Fruit fly (Drosophila melanogaster) whole organism, embryonic: ENCODE measurements around the gene CG9328.

Source experiments
- BEAF-32 ChIP-seq: fragments of 200-800 bp; sonication (Bioruptor generic); optimal IDR thresholded peaks from 3 replicates; lab custom pipeline; 2017; ENCODE audit warnings: missing biosample characterization, missing genetic modification characterization, mild to moderate bottlenecking, moderate library complexity, missing genetic modification reagents
- CG10321 ChIP-seq: fragments of 200-800 bp; sonication (Bioruptor generic); IDR thresholded peaks from 2 replicates; pipeline ENCODE4 v1.3.6; 2022; ENCODE audit warnings: missing biosample characterization, missing genetic modification characterization
- CG10654 ChIP-seq: fragments of 200-800 bp; sonication (Bioruptor generic); optimal IDR thresholded peaks from 2 replicates; lab custom pipeline; 2016; ENCODE audit warnings: missing biosample characterization, missing genetic modification characterization
- CG11560 ChIP-seq: fragments of 200-800 bp; sonication (Bioruptor generic); IDR thresholded peaks from 3 replicates; pipeline ENCODE4 v1.3.6; 2022; ENCODE audit warnings: missing biosample characterization, missing genetic modification characterization
- CG11723 ChIP-seq: fragments of 200-800 bp; sonication (Bioruptor generic); optimal IDR thresholded peaks from 2 replicates; lab custom pipeline; 2017; ENCODE audit warnings: missing biosample characterization, mild to moderate bottlenecking, missing genetic modification characterization
- CG12219 ChIP-seq: fragments of 200-800 bp; sonication (Bioruptor generic); optimal IDR thresholded peaks from 3 replicates; lab custom pipeline; 2018; ENCODE audit warnings: missing biosample characterization, mild to moderate bottlenecking, missing genetic modification characterization
- CG1792 ChIP-seq: fragments of 200-800 bp; sonication (Bioruptor generic); optimal IDR thresholded peaks from 2 replicates; lab custom pipeline; 2016; ENCODE audit warnings: missing biosample characterization, missing genetic modification characterization
- CG18599 ChIP-seq: fragments of 200-800 bp; sonication (Bioruptor generic); optimal IDR thresholded peaks from 3 replicates; lab custom pipeline; 2017; ENCODE audit warnings: missing biosample characterization, missing genetic modification characterization, mild to moderate bottlenecking, moderate library complexity, missing genetic modification reagents
- CG3163 ChIP-seq: fragments of 200-800 bp; sonication (Bioruptor generic); optimal IDR thresholded peaks from 3 replicates; lab custom pipeline; 2016; ENCODE audit warnings: missing biosample characterization, missing genetic modification characterization
- CG4360 ChIP-seq: fragments of 200-800 bp; sonication (Bioruptor generic); IDR thresholded peaks from 2 replicates; pipeline ENCODE4 v1.3.6; 2022; ENCODE audit warnings: missing biosample characterization, missing genetic modification characterization
- CG4424 ChIP-seq: fragments of 200-800 bp; sonication (Bioruptor generic); optimal IDR thresholded peaks from 3 replicates; lab custom pipeline; 2016; ENCODE audit warnings: missing biosample characterization, missing genetic modification characterization
- CG4617 ChIP-seq: fragments of 200-800 bp; sonication (Bioruptor generic); optimal IDR thresholded peaks from 3 replicates; lab custom pipeline; 2016; ENCODE audit warnings: missing biosample characterization, missing genetic modification characterization, borderline replicate concordance
- CG6765 ChIP-seq: fragments of 200-800 bp; sonication (Bioruptor generic); optimal IDR thresholded peaks from 3 replicates; lab custom pipeline; 2017; ENCODE audit warnings: missing biosample characterization, mild to moderate bottlenecking, missing genetic modification characterization
- CG6854 ChIP-seq: fragments of 200-800 bp; sonication (Bioruptor generic); optimal IDR thresholded peaks from 3 replicates; lab custom pipeline; 2017; ENCODE audit warnings: missing biosample characterization, mild to moderate bottlenecking, missing genetic modification characterization
- CG7271 ChIP-seq: fragments of 200-800 bp; sonication (Bioruptor generic); optimal IDR thresholded peaks from 2 replicates; lab custom pipeline; 2018; ENCODE audit warnings: missing biosample characterization, mild to moderate bottlenecking, missing genetic modification characterization, moderate library complexity
- CG7556 ChIP-seq: fragments of 200-800 bp; sonication (Bioruptor generic); optimal IDR thresholded peaks from 2 replicates; lab custom pipeline; 2017; ENCODE audit warnings: missing biosample characterization, mild to moderate bottlenecking, missing genetic modification characterization
- CG7963 ChIP-seq: fragments of 200-800 bp; sonication (Bioruptor generic); IDR thresholded peaks from 3 replicates; pipeline ENCODE4 v1.3.6; 2022; ENCODE audit warnings: missing biosample characterization, missing genetic modification characterization; ENCODE audit not compliant: partially characterized antibody
- CG9876 ChIP-seq: fragments of 200-800 bp; sonication (Bioruptor generic); optimal IDR thresholded peaks from 2 replicates; lab custom pipeline; 2016; ENCODE audit warnings: missing biosample characterization, missing genetic modification characterization
- Dbx ChIP-seq: fragments of 200-800 bp; sonication (Bioruptor generic); IDR thresholded peaks from 3 replicates; pipeline ENCODE4 v1.3.6; 2022; ENCODE audit warnings: missing biosample characterization, missing genetic modification characterization
- Dp ChIP-seq: fragments of 200-800 bp; sonication (Bioruptor generic); optimal IDR thresholded peaks from 2 replicates; lab custom pipeline; 2018; ENCODE audit warnings: missing biosample characterization, mild to moderate bottlenecking, missing genetic modification characterization, moderate library complexity
- Drgx ChIP-seq: fragments of 200-800 bp; sonication (Bioruptor generic); IDR thresholded peaks from 2 replicates; pipeline ENCODE4 v1.3.6; 2022; ENCODE audit warnings: missing biosample characterization, missing genetic modification characterization
- Eip74EF ChIP-seq, 2 experiments: fragments of 200-800 bp in 1 of 2; fragments of >200 bp in 1 of 2; sonication (Bioruptor generic) in 1 of 2; optimal IDR thresholded peaks; 2 replicates each; lab custom pipeline; 2017 to 2019; ENCODE audit warnings: missing biosample characterization in 2 of 2, missing genetic modification characterization in 2 of 2, mild to moderate bottlenecking in 1 of 2, moderate library complexity in 1 of 2
- MESR4 ChIP-seq: fragments of 200-800 bp; sonication (Bioruptor generic); optimal IDR thresholded peaks from 2 replicates; lab custom pipeline; 2018; ENCODE audit warnings: missing biosample characterization, mild to moderate bottlenecking, missing genetic modification characterization, moderate library complexity
- Nf-YC ChIP-seq: fragments of 200-800 bp; optimal IDR thresholded peaks from 3 replicates; lab custom pipeline; 2019; ENCODE audit warnings: missing biosample characterization, mild to moderate bottlenecking, missing genetic modification characterization, moderate library complexity
- YL-1 ChIP-seq: fragments of 200-800 bp; sonication (Bioruptor generic); optimal IDR thresholded peaks from 3 replicates; lab custom pipeline; 2017; ENCODE audit warnings: missing biosample characterization, mild to moderate bottlenecking, missing genetic modification characterization
- aop ChIP-seq: fragments of 200-800 bp; sonication (Bioruptor generic); IDR thresholded peaks from 2 replicates; pipeline ENCODE4 v1.3.6; 2022; ENCODE audit warnings: missing biosample characterization, missing genetic modification characterization
- caup ChIP-seq: fragments of 200-800 bp; sonication (Bioruptor generic); optimal IDR thresholded peaks from 3 replicates; lab custom pipeline; 2017; ENCODE audit warnings: missing biosample characterization, mild to moderate bottlenecking, missing genetic modification characterization, moderate library complexity; ENCODE audit not compliant: severe bottlenecking
- croc ChIP-seq: fragments of 200-800 bp; sonication (Bioruptor generic); conservative IDR thresholded peaks from 3 replicates; pipeline ENCODE4 v1.3.6; 2022; ENCODE audit warnings: missing biosample characterization, missing genetic modification characterization
- crol ChIP-seq: fragments of 200-800 bp; sonication (Bioruptor generic); IDR thresholded peaks from 2 replicates; pipeline ENCODE4 v1.3.6; 2022; ENCODE audit warnings: missing biosample characterization, missing genetic modification characterization
- disco-r ChIP-seq: fragments of 200-800 bp; sonication (Bioruptor generic); optimal IDR thresholded peaks from 2 replicates; lab custom pipeline; 2016; ENCODE audit warnings: missing biosample characterization, missing genetic modification characterization
- ems ChIP-seq: fragments of 200-800 bp; sonication (Bioruptor generic); optimal IDR thresholded peaks from 3 replicates; lab custom pipeline; 2016; ENCODE audit warnings: missing biosample characterization, missing genetic modification characterization
- eyg ChIP-seq: fragments of 200-800 bp; sonication (Bioruptor generic); optimal IDR thresholded peaks from 3 replicates; lab custom pipeline; 2016; ENCODE audit warnings: missing biosample characterization, missing genetic modification characterization
- fd3F ChIP-seq: fragments of 200-800 bp; sonication (Bioruptor generic); optimal IDR thresholded peaks from 2 replicates; lab custom pipeline; 2018; ENCODE audit warnings: missing biosample characterization, mild to moderate bottlenecking, missing genetic modification characterization, moderate library complexity
- fd96Cb ChIP-seq: fragments of 200-800 bp; sonication (Bioruptor generic); optimal IDR thresholded peaks from 2 replicates; lab custom pipeline; 2018; ENCODE audit warnings: missing biosample characterization, mild to moderate bottlenecking, missing genetic modification characterization, moderate library complexity
- gce ChIP-seq: fragments of 200-800 bp; sonication (Bioruptor generic); IDR thresholded peaks from 3 replicates; pipeline ENCODE4 v1.3.6; 2022; ENCODE audit warnings: missing biosample characterization, missing genetic modification characterization
- ham ChIP-seq: fragments of 200-800 bp; sonication (Bioruptor generic); IDR thresholded peaks from 2 replicates; pipeline ENCODE4 v1.3.6; 2022; ENCODE audit warnings: missing biosample characterization, missing genetic modification characterization
- hbn ChIP-seq: fragments of 200-800 bp; sonication (Bioruptor generic); IDR thresholded peaks from 2 replicates; pipeline ENCODE4 v1.3.6; 2022; ENCODE audit warnings: missing biosample characterization, missing genetic modification characterization; ENCODE audit not compliant: partially characterized antibody
- lilli ChIP-seq: fragments of 200-800 bp; sonication (Bioruptor generic); optimal IDR thresholded peaks from 3 replicates; lab custom pipeline; 2016; ENCODE audit warnings: missing biosample characterization, missing genetic modification characterization
- luna ChIP-seq: fragments of 200-800 bp; sonication (Bioruptor generic); optimal IDR thresholded peaks from 2 replicates; lab custom pipeline; 2016; ENCODE audit warnings: missing biosample characterization, missing genetic modification characterization
- psq ChIP-seq: fragments of 200-800 bp; sonication (Bioruptor generic); optimal IDR thresholded peaks from 2 replicates; lab custom pipeline; 2017; ENCODE audit warnings: missing biosample characterization, missing genetic modification characterization
- pum ChIP-seq: fragments of 200-800 bp; sonication (Bioruptor generic); optimal IDR thresholded peaks from 2 replicates; lab custom pipeline; 2016; ENCODE audit warnings: missing biosample characterization, missing genetic modification characterization
- rib ChIP-seq: fragments of 200-800 bp; sonication (Bioruptor generic); IDR thresholded peaks from 2 replicates; pipeline ENCODE4 v1.3.6; 2022; ENCODE audit warnings: missing biosample characterization, missing genetic modification characterization
- run ChIP-seq: fragments of 200-800 bp; sonication (Bioruptor generic); optimal IDR thresholded peaks from 3 replicates; lab custom pipeline; 2018; ENCODE audit warnings: missing biosample characterization, mild to moderate bottlenecking, missing genetic modification characterization
- sens ChIP-seq: fragments of 200-800 bp; sonication (Bioruptor generic); peaks from one replicate; lab custom pipeline; 2016; ENCODE audit warnings: missing biosample characterization, missing genetic modification characterization
- seq ChIP-seq: fragments of 200-800 bp; sonication (Bioruptor generic); IDR thresholded peaks from 2 replicates; pipeline ENCODE4 v1.3.6; 2022; ENCODE audit warnings: missing biosample characterization, missing genetic modification characterization
- sim ChIP-seq: fragments of 200-800 bp; sonication (Bioruptor generic); IDR thresholded peaks from 2 replicates; pipeline ENCODE4 v1.3.6; 2022; ENCODE audit warnings: missing biosample characterization, missing genetic modification characterization
- sna ChIP-seq: fragments of 200-800 bp; sonication (Bioruptor generic); IDR thresholded peaks from 2 replicates; pipeline ENCODE4 v1.3.6; 2022; ENCODE audit warnings: missing biosample characterization, missing genetic modification characterization; ENCODE audit not compliant: partially characterized antibody
- sqz ChIP-seq: fragments of 200-800 bp; sonication (Bioruptor generic); optimal IDR thresholded peaks from 3 replicates; lab custom pipeline; 2018; ENCODE audit warnings: missing biosample characterization, mild to moderate bottlenecking, missing genetic modification characterization
- sr ChIP-seq: fragments of 200-800 bp; sonication (Bioruptor generic); IDR thresholded peaks from 3 replicates; pipeline ENCODE4 v1.3.6; 2022; ENCODE audit warnings: missing biosample characterization, missing genetic modification characterization
- sug ChIP-seq: fragments of 200-800 bp; optimal IDR thresholded peaks from 2 replicates; lab custom pipeline; 2019; ENCODE audit warnings: missing biosample characterization, mild to moderate bottlenecking, missing genetic modification characterization, moderate library complexity

Gene CG9328

DNA sequence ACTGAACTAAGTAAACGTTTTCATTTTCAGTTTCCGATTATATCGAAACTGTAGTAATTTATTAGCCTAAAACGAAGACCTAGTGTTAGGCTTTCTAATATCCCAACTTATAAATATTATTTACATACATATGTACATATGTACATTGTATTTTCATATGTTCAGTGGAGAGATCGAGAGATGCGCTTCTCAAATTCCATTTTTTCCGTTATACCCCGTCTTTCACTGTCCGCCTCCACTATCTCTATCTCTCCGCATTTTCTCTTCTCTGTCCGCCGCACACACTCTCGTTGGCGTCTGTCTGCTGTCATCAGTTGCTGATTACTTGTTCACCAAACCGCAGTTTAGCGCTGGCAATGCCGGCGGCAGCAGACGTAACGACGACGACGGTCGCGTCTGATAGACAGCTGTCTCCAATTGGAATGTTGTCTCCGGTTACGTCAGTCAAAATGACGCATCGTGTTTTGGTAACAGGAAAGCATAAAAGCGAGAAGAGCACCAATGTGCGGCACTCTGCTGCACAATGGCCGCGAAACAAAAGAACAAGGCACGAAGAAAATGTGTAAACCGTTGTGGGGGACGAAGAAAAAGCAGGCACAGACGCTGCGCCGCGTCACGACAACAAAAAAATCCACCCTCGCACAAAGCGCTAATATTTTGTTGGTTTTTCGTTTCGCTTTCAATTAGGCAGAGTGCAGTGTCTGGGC is 25.1 kb downstream of the CG9328 start, which contains the start of gene CG9331 (continued):
- no peak for TF ChIP-seq Eip74EF (GFP tag; optimal IDR thresholded peaks at IDR 0.05; lab: Kevin White, UChicago)
- no peak for TF ChIP-seq Dbx (GFP tag; lab: Robert Waterston, UW)
- peak; percentile 28; the same call in 1 of the 2 replicates for TF ChIP-seq Drgx
- no peak for TF ChIP-seq CG7963 (GFP tag; lab: Robert Waterston, UW)
- TF ChIP-seq CG6765 (GFP tag; lab: Kevin White, UChicago): no peak
- no peak for TF ChIP-seq CG11723 (GFP tag; lab: Kevin White, UChicago)
- TF ChIP-seq psq (GFP tag; lab: Kevin White, UChicago): peak; percentile 45
- no peak for TF ChIP-seq CG1792 (GFP tag; lab: Kevin White, UChicago)
- TF ChIP-seq CG4617 (GFP tag; lab: Kevin White, UChicago): no peak
- TF ChIP-seq crol (GFP tag; lab: Robert Waterston, UW): peak; percentile 70
- peak; percentile 54; the same call in 1 of the 2 replicates for TF ChIP-seq sna (GFP tag; lab: Robert Waterston, UW)
- peak; percentile 88 for TF ChIP-seq run (tag; lab: Kevin White, UChicago)
- TF ChIP-seq disco-r (GFP tag; lab: Kevin White, UChicago): no peak
- TF ChIP-seq fd3F (GFP tag; lab: Kevin White, UChicago): no peak
- no peak for TF ChIP-seq ems
- TF ChIP-seq CG10654 (GFP tag; lab: Kevin White, UChicago): no peak
- TF ChIP-seq sug (tag; lab: Kevin White, UChicago): peak; percentile 14
- no peak for TF ChIP-seq rib
- TF ChIP-seq seq: no peak
- peak; percentile 42; the same call in 1 of the 3 replicates for TF ChIP-seq sr (GFP tag; lab: Robert Waterston, UW)
- TF ChIP-seq CG4424 (GFP tag; lab: Kevin White, UChicago): no peak
- no peak for TF ChIP-seq CG10321 (GFP tag; lab: Robert Waterston, UW)
- TF ChIP-seq CG12219: no peak
- no peak for TF ChIP-seq CG7271 (tag; lab: Kevin White, UChicago)
- no peak for TF ChIP-seq CG7556 (GFP tag; lab: Kevin White, UChicago)
- TF ChIP-seq BEAF-32 (GFP tag; lab: Kevin White, UChicago): peak; percentile 25
- TF ChIP-seq MESR4 (GFP tag; lab: Kevin White, UChicago): no peak
- TF ChIP-seq CG6854 (GFP tag; lab: Kevin White, UChicago): no peak
- no peak for TF ChIP-seq ham (GFP tag; lab: Robert Waterston, UW)
- no peak for TF ChIP-seq Nf-YC (tag; lab: Kevin White, UChicago)
- TF ChIP-seq sqz (GFP tag; lab: Kevin White, UChicago): no peak
- no peak for TF ChIP-seq aop (GFP tag; lab: Robert Waterston, UW)
- TF ChIP-seq caup: no peak
- TF ChIP-seq sens: peak; percentile 27
- TF ChIP-seq eyg (GFP tag; lab: Kevin White, UChicago): no peak
- TF ChIP-seq lilli (GFP tag; lab: Kevin White, UChicago): no peak
- no peak for TF ChIP-seq gce
- TF ChIP-seq CG18599 (GFP tag; lab: Kevin White, UChicago): no peak
- TF ChIP-seq hbn (GFP tag; lab: Robert Waterston, UW): 0 out of 2 replicates have a peak, but pooled peaks have one; percentile 23
- TF ChIP-seq CG11560 (tag; lab: Robert Waterston, UW): no peak
- TF ChIP-seq Dp: no peak
- no peak for TF ChIP-seq sim
- TF ChIP-seq pum: no peak
- no peak for TF ChIP-seq croc
- TF ChIP-seq fd96Cb (tag; lab: Kevin White, UChicago): no peak
- no peak for TF ChIP-seq CG9876 (GFP tag; lab: Kevin White, UChicago)
- TF ChIP-seq CG4360: peak; percentile 59
- TF ChIP-seq luna (GFP tag; lab: Kevin White, UChicago): no peak
- no peak for TF ChIP-seq YL-1 (GFP tag; lab: Kevin White, UChicago)
- TF ChIP-seq CG3163 (GFP tag; lab: Kevin White, UChicago): no peak
